Worm (Caenorhabditis elegans) whole organism, late embryonic: ENCODE results near the gene F59E12.6.

Experiments
- ama-1 ChIP-seq: fragments of 150-350 bp; optimal IDR thresholded peaks from 2 replicates; lab custom pipeline; 2014
- ceh-9 ChIP-seq: sonication (generic microtip); optimal IDR thresholded peaks from 2 replicates; lab custom pipeline; 2016; ENCODE audit warnings: mild to moderate bottlenecking, missing genetic modification characterization, inconsistent platforms, missing compliant biosample characterization

DNA sequence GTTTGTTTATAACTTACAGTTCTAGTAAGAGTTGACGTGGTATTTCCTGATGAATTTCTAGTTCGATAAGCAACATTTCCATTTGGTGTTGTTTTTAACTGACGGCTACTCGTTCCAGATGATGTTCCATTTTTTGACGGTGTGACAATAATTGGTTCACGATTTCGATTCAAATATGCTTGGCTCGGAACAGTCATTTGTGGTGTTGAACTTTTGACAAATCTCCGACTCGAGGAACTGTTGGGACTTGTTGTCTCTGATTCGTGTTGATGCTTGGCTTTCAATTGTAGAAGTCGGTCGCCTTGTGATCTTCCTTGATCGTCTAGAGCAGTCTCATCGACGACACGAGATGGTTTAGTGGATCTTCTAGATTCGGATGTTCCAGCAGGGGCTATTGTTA is 39.2 kb downstream of the F59E12.6 start:
- TF ChIP-seq ama-1 (lab: Kevin White, UChicago): no peak
- TF ChIP-seq ceh-9 (tag; lab: Kevin White, UChicago): no peak
